Worm (Caenorhabditis elegans) whole organism, L1 larva: ENCODE results near the gene mig-38.
A peak's percentile ranks its signal among the peaks of the same experiment; 100 is the strongest.

Source experiments
- C16A3.4 ChIP-seq: fragments of 150-350 bp; optimal IDR thresholded peaks from 2 replicates; lab custom pipeline; 2014; ENCODE audit warnings: missing biosample characterization, missing genetic modification characterization
- ama-1 ChIP-seq: fragments of 150-350 bp; optimal IDR thresholded peaks from 2 replicates; lab custom pipeline; 2014
- ceh-82 ChIP-seq, 3 experiments: fragments of 150-350 bp in 1 of 3; sonication (generic microtip) in 2 of 3; optimal IDR thresholded peaks; 2 replicates each; lab custom pipeline; 2014 to 2017; ENCODE audit warnings: missing biosample characterization in 3 of 3, missing genetic modification characterization in 3 of 3
- dsc-1 ChIP-seq: sonication (generic microtip); optimal IDR thresholded peaks from 2 replicates; lab custom pipeline; 2016; ENCODE audit warnings: mild to moderate bottlenecking, missing genetic modification characterization, missing compliant biosample characterization
- efl-1 ChIP-seq, 4 experiments: fragments of 150-350 bp; optimal IDR thresholded peaks in 3 of 4; peaks in 1 of 4; 1 replicate in 1 of 4; 2 replicates in 3 of 4; lab custom pipeline; 2014; ENCODE audit warnings: missing biosample characterization in 2 of 4, missing genetic modification characterization in 2 of 4, missing genetic modification reagents in 2 of 4
- elt-2 ChIP-seq: sonication (generic microtip); optimal IDR thresholded peaks from 2 replicates; lab custom pipeline; 2016; ENCODE audit warnings: missing genetic modification characterization, mild to moderate bottlenecking, inconsistent platforms, missing compliant biosample characterization, missing genetic modification reagents
- ets-5 ChIP-seq: fragments of 200-800 bp; sonication (Bioruptor generic); IDR thresholded peaks from 2 replicates; pipeline ENCODE4 v1.3.6; 2022; ENCODE audit warnings: missing genetic modification characterization, missing compliant biosample characterization
- fkh-4 ChIP-seq: sonication (generic microtip); optimal IDR thresholded peaks from 2 replicates; lab custom pipeline; 2016; ENCODE audit warnings: missing compliant biosample characterization, missing genetic modification characterization, borderline replicate concordance
- fkh-8 ChIP-seq: sonication (generic microtip); optimal IDR thresholded peaks from 2 replicates; lab custom pipeline; 2016; ENCODE audit warnings: mild to moderate bottlenecking, missing genetic modification characterization, missing compliant biosample characterization
- fos-1 ChIP-seq: fragments of 150-350 bp; optimal IDR thresholded peaks from 2 replicates; lab custom pipeline; 2014; ENCODE audit warnings: missing biosample characterization, missing genetic modification characterization
- hlh-4 ChIP-seq: sonication (generic microtip); optimal IDR thresholded peaks from 2 replicates; lab custom pipeline; 2016; ENCODE audit warnings: mild to moderate bottlenecking, missing genetic modification characterization, missing compliant biosample characterization
- hpl-2 ChIP-seq: fragments of 150-350 bp; optimal IDR thresholded peaks from 2 replicates; lab custom pipeline; 2014; ENCODE audit warnings: missing biosample characterization, missing genetic modification reagents, missing genetic modification characterization
- irx-1 ChIP-seq: sonication (generic microtip); optimal IDR thresholded peaks from 2 replicates; lab custom pipeline; 2016; ENCODE audit warnings: missing genetic modification characterization, missing compliant biosample characterization
- isw-1 ChIP-seq: fragments of 200-800 bp; sonication (Bioruptor generic); IDR thresholded peaks from 2 replicates; pipeline ENCODE4 v1.3.6; 2022; ENCODE audit warnings: missing genetic modification characterization, missing compliant biosample characterization
- jun-1 ChIP-seq: fragments of 150-350 bp; optimal IDR thresholded peaks from 2 replicates; lab custom pipeline; 2014; ENCODE audit warnings: missing biosample characterization, missing genetic modification reagents, missing genetic modification characterization
- lin-13 ChIP-seq: fragments of 150-350 bp; optimal IDR thresholded peaks from 2 replicates; lab custom pipeline; 2014; ENCODE audit warnings: missing biosample characterization, missing genetic modification reagents, missing genetic modification characterization
- lin-14 ChIP-seq: fragments of 200-800 bp; sonication (Bioruptor generic); optimal IDR thresholded peaks from 2 replicates; lab custom pipeline; 2018; ENCODE audit warnings: mild to moderate bottlenecking, missing genetic modification characterization, moderate library complexity, missing compliant biosample characterization
- lin-15B ChIP-seq: fragments of 150-350 bp; sonication (generic microtip); optimal IDR thresholded peaks from 3 replicates; lab custom pipeline; 2014; ENCODE audit warnings: missing biosample characterization, missing genetic modification characterization
- lin-35 ChIP-seq, 2 experiments: fragments of 150-350 bp; optimal IDR thresholded peaks; 2 replicates each; lab custom pipeline; 2014; ENCODE audit warnings: missing biosample characterization in 2 of 2, missing genetic modification characterization in 2 of 2, missing genetic modification reagents in 2 of 2
- lin-39 ChIP-seq: fragments of 150-350 bp; optimal IDR thresholded peaks from 2 replicates; lab custom pipeline; 2014; ENCODE audit warnings: missing biosample characterization, missing genetic modification reagents, missing genetic modification characterization
- lir-3 ChIP-seq: sonication (generic microtip); optimal IDR thresholded peaks from 2 replicates; lab custom pipeline; 2016; ENCODE audit warnings: mild to moderate bottlenecking, missing genetic modification characterization, moderate library complexity, missing compliant biosample characterization; ENCODE audit not compliant: poor library complexity
- mep-1 ChIP-seq: fragments of 150-350 bp; optimal IDR thresholded peaks from 2 replicates; lab custom pipeline; 2014; ENCODE audit warnings: missing biosample characterization, missing genetic modification characterization
- nhr-12 ChIP-seq: sonication (generic microtip); optimal IDR thresholded peaks from 2 replicates; lab custom pipeline; 2017; ENCODE audit warnings: missing biosample characterization, missing genetic modification characterization
- nhr-76 ChIP-seq: sonication (generic microtip); optimal IDR thresholded peaks from 2 replicates; lab custom pipeline; 2017; ENCODE audit warnings: missing biosample characterization, missing genetic modification characterization
- nhr-77 ChIP-seq: fragments of 150-350 bp; optimal IDR thresholded peaks from 2 replicates; lab custom pipeline; 2014; ENCODE audit warnings: missing biosample characterization, missing genetic modification characterization
- nhr-85 ChIP-seq: sonication (generic microtip); peaks from one replicate; lab custom pipeline; 2016; ENCODE audit warnings: missing genetic modification characterization, inconsistent platforms, missing compliant biosample characterization
- nhr-90 ChIP-seq: sonication (generic microtip); optimal IDR thresholded peaks from 2 replicates; lab custom pipeline; 2016; ENCODE audit warnings: mild to moderate bottlenecking, missing genetic modification characterization, missing compliant biosample characterization; ENCODE audit not compliant: poor library complexity
- rnt-1 ChIP-seq: sonication (generic microtip); optimal IDR thresholded peaks from 2 replicates; lab custom pipeline; 2016; ENCODE audit warnings: mild to moderate bottlenecking, missing genetic modification characterization, moderate library complexity, missing compliant biosample characterization
- skn-1 ChIP-seq: fragments of 150-350 bp; optimal IDR thresholded peaks from 2 replicates; lab custom pipeline; 2014; ENCODE audit warnings: missing biosample characterization, missing genetic modification characterization
- snpc-4 ChIP-seq: fragments of 150-350 bp; optimal IDR thresholded peaks from 2 replicates; lab custom pipeline; 2014; ENCODE audit warnings: missing biosample characterization, missing genetic modification characterization
- sup-37 ChIP-seq: fragments of 200-800 bp; sonication (Bioruptor generic); optimal IDR thresholded peaks from 2 replicates; lab custom pipeline; 2018; ENCODE audit warnings: mild to moderate bottlenecking, missing genetic modification characterization, missing compliant biosample characterization
- tbx-2 ChIP-seq: sonication (generic microtip); optimal IDR thresholded peaks from 2 replicates; lab custom pipeline; 2016; ENCODE audit warnings: missing genetic modification characterization, missing compliant biosample characterization
- unc-62 ChIP-seq: fragments of 150-350 bp; optimal IDR thresholded peaks from 2 replicates; lab custom pipeline; 2014; ENCODE audit warnings: missing biosample characterization, missing genetic modification reagents, missing genetic modification characterization
- vab-15 ChIP-seq: sonication (generic microtip); optimal IDR thresholded peaks from 2 replicates; lab custom pipeline; 2017; ENCODE audit warnings: missing genotype, mild to moderate bottlenecking, missing genetic modification characterization, missing compliant biosample characterization
- ztf-11 ChIP-seq, 2 experiments: sonication (generic microtip); optimal IDR thresholded peaks; 2 replicates each; lab custom pipeline; 2016 to 2017; ENCODE audit warnings: missing genetic modification characterization in 2 of 2, missing biosample characterization in 1 of 2, missing compliant biosample characterization in 1 of 2
- ztf-4 ChIP-seq: fragments of 150-350 bp; optimal IDR thresholded peaks from 2 replicates; lab custom pipeline; 2014; ENCODE audit warnings: missing biosample characterization, missing genetic modification characterization

The mig-38 gene

DNA sequence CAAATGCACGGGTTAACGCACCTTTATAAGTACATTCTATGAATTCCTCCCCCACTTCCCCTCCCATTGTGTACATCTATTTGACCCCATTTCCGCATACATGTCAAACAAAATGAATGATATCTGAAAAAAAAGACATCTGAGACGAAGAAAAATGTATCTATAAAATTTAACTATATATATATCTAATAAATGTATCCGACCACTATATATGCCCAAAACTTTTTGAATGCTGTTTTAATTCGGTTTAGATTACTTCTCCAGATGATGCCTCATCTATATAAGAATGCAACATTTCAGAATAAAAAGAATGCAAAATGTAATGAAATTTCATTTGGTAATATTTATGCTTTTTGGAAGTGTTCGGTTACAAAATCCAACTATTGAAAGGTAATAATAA lies 15.6 kb upstream of the mig-38 start, which contains the start of gene rib-1:
Gene rib-1 (plus strand): TSS at position 301 of the 400 bp plus-strand sequence.
- TF ChIP-seq dsc-1 (tag; lab: Kevin White, UChicago) (peak; percentile 60), skn-1 (no peak)

DNA sequence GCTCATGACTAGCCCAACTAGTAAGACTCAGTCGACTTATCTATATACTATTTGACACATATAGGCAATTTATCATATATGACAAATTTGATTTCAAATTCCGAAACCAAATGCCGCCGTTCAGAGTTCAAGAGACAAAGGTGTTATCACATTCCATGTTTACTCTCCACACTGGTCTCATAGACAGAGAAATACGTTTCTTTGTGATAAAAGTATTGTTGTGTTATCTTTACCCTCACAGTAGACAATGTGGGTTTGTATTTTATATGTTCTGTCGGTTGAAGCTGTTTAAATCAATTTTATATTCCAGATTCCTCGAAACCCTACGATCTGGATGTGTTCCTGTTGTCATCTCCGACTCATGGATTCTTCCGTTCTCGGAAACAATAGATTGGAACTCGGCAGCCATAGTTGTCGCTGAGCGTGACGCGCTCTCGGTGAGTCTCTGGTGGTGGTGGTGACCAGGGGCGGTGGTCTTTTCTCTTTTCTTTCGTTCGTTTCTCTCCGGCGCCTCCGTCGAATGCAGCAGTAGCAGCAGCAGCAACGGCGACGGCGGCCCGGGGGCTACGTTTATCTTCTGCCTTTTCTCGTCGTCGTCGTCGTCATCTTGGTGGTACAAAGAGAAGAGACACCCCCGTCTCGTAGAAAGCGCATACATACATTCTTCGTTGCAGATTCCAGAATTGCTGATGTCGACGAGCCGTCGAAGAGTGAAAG lies 11.4 kb upstream of the mig-38 start:
- TF ChIP-seq ceh-82 (tag; optimal IDR thresholded peaks at IDR 0.05; lab: Kevin White, UChicago): no peak
- TF ChIP-seq lin-14 (GFP tag; lab: Kevin White, UChicago): peak; percentile 0
- no peak for TF ChIP-seq skn-1
- TF ChIP-seq nhr-12 (tag; lab: Kevin White, UChicago): no peak
- no peak for TF ChIP-seq fkh-4 (tag; lab: Kevin White, UChicago)
- no peak for TF ChIP-seq efl-1 (optimal IDR thresholded peaks at IDR 0.05; lab: Kevin White, UChicago)
- TF ChIP-seq efl-1 (GFP tag; optimal IDR thresholded peaks at IDR 0.05 in 1 of 2; lab: Kevin White, UChicago): peak in 1 of 2 experiments; percentile 78
- peak; percentile 44 for TF ChIP-seq elt-2 (tag; lab: Kevin White, UChicago)
- no peak for TF ChIP-seq lin-13 (GFP tag; lab: Kevin White, UChicago)
- TF ChIP-seq fos-1 (tag; lab: Kevin White, UChicago): no peak
- TF ChIP-seq ama-1 (lab: Kevin White, UChicago): no peak

DNA sequence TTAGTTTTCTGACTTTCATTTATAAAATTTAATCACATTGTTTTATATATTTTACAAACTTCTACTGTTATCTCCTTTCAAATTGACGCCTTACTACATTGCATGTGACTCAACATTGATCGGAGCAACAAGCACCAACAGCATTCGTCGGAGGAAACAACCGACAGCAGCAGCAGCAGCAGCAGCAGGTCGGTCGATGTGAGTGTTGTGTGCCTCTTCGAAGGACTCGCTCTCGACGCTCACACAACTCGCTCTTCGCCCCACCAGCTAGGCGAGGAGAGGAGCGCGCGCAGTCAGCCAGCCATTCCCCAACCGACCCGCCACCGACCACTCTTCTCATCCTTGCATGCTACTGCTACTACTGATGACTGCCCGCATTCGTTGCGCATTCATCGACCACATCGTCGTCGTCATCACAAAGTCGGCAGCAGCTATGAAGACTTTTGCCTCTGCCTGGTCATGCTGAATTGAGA lies 10.1 kb upstream of the mig-38 start, which contains the start of gene F12F6.1:
Gene F12F6.1 (plus strand): TSS at position 51 of the 473 bp plus-strand sequence.
- no peak for TF ChIP-seq hpl-2
- TF ChIP-seq ets-5 (GFP tag; lab: Robert Waterston, UW): no peak
- TF ChIP-seq nhr-85: no peak
- no peak for TF ChIP-seq hlh-4 (tag; lab: Kevin White, UChicago)
- TF ChIP-seq vab-15: no peak
- peak; percentile 16 for TF ChIP-seq fkh-8 (tag; lab: Kevin White, UChicago)
- TF ChIP-seq elt-2 (tag; lab: Kevin White, UChicago): peak; percentile 52
- no peak for TF ChIP-seq C16A3.4 (tag; lab: Kevin White, UChicago)
- peak; percentile 25 for TF ChIP-seq lin-14 (GFP tag; lab: Kevin White, UChicago)
- TF ChIP-seq tbx-2: no peak
- TF ChIP-seq rnt-1 (tag; lab: Kevin White, UChicago): peak; percentile 2
- no peak for TF ChIP-seq skn-1

DNA sequence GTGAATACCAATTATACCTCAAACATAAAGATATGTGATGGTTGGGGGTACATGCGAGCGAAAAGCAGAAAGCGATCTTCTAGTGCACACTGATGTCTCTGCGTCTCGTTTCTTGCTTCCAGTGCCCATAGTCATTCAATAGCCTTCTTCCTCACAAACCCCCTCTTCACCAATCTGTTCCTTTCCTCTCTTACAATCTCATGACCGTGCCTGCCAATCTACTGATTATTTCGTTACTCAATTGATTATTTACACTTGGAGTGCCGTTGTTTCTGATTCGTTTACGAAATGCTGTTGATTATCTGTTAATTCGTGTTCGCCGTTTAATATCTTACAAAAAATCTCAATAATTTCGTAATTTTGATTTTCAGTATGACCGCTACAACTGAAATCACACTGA lies 9.2 kb upstream of the mig-38 start:
- TF ChIP-seq ztf-4 (no peak), lin-14 (GFP tag; lab: Kevin White, UChicago) (peak; percentile 3), nhr-77 (tag; lab: Kevin White, UChicago) (no peak), jun-1 (tag; lab: Kevin White, UChicago) (no peak), snpc-4 (tag; lab: Kevin White, UChicago) (no peak)
- TF ChIP-seq, all 84 proteins: peak for 1

DNA sequence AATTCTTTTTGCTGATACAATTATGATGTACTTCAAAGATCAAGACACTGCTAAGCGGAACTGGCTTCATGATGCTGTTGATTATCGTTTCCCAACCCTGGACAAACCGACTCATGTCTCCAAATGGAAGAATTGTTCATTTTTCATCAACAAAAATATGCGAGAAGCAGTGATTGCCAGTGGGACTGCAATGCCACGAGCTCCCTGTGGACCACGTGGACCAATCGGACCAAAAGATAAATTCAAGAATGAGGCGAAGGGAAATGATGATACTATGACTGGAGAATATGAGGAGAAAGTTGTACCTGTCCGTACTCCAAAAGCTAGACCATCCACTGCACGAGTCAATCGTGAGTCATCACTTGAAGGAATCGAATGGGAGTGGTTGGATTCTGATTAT lies 7.6 kb upstream of the mig-38 start:
- TF ChIP-seq lir-3 (no peak), nhr-12 (tag; lab: Kevin White, UChicago) (no peak), unc-62 (GFP tag; lab: Kevin White, UChicago) (no peak), sup-37 (GFP tag; lab: Kevin White, UChicago) (no peak), nhr-90 (no peak), ztf-11 (tag; optimal IDR thresholded peaks at IDR 0.05; lab: Kevin White, UChicago) (no peak), hlh-4 (tag; lab: Kevin White, UChicago) (no peak), nhr-76 (no peak), ceh-82 (tag; optimal IDR thresholded peaks at IDR 0.05; lab: Kevin White, UChicago) (no peak), skn-1 (no peak), lin-13 (GFP tag; lab: Kevin White, UChicago) (no peak), lin-15B (tag; lab: Kevin White, UChicago) (no peak), fkh-4 (tag; lab: Kevin White, UChicago) (no peak), lin-35 (GFP tag; optimal IDR thresholded peaks at IDR 0.05; lab: Kevin White, UChicago) (no peak), isw-1 (GFP tag; lab: Robert Waterston, UW) (no peak), lin-39 (no peak), irx-1 (tag; lab: Kevin White, UChicago) (no peak), mep-1 (no peak)
- TF ChIP-seq, all 84 proteins: peak for 0
